Worm (Caenorhabditis elegans) whole organism, L4 larva: ENCODE data around the gene Y57G11C.52.

Source experiments
- D1046.2 ChIP-seq: fragments of 200-800 bp; sonication (Bioruptor generic); IDR thresholded peaks from 2 replicates; pipeline ENCODE4 v1.3.6; 2022; ENCODE audit warnings: missing genetic modification characterization, missing compliant biosample characterization
- F10B5.3 ChIP-seq: sonication (generic microtip); optimal IDR thresholded peaks from 2 replicates; lab custom pipeline; 2016; ENCODE audit warnings: mild to moderate bottlenecking, missing genetic modification characterization, missing compliant biosample characterization
- F26F4.8 ChIP-seq: fragments of 200-800 bp; sonication (Bioruptor generic); conservative IDR thresholded peaks from 2 replicates; pipeline ENCODE4 v1.3.6; 2022; ENCODE audit warnings: missing genetic modification characterization, missing compliant biosample characterization
- F37D6.2 ChIP-seq: sonication (generic microtip); optimal IDR thresholded peaks from 2 replicates; lab custom pipeline; 2016; ENCODE audit warnings: mild to moderate bottlenecking, missing genetic modification characterization, missing compliant biosample characterization
- F44E2.7 ChIP-seq: fragments of 200-800 bp; sonication (Bioruptor generic); IDR thresholded peaks from 2 replicates; pipeline ENCODE4 v2.1.2; 2022; ENCODE audit warnings: missing genetic modification characterization, missing compliant biosample characterization
- T26A8.4 ChIP-seq: fragments of 200-800 bp; sonication (Bioruptor generic); IDR thresholded peaks from 2 replicates; pipeline ENCODE4 v1.3.6; 2022; ENCODE audit warnings: missing genetic modification characterization, missing compliant biosample characterization
- Y105C5A.15 ChIP-seq: fragments of 200-800 bp; sonication (Bioruptor generic); IDR thresholded peaks from 2 replicates; pipeline ENCODE4 v1.3.6; 2022; ENCODE audit warnings: missing genetic modification characterization, missing compliant biosample characterization
- Y5F2A.4 ChIP-seq: fragments of 200-800 bp; sonication (Bioruptor generic); optimal IDR thresholded peaks from 2 replicates; lab custom pipeline; 2018; ENCODE audit warnings: mild to moderate bottlenecking, missing genetic modification characterization, missing compliant biosample characterization
- ZK337.2 ChIP-seq: fragments of 200-800 bp; sonication (Bioruptor generic); IDR thresholded peaks from 2 replicates; pipeline ENCODE4 v1.3.6; 2022; ENCODE audit warnings: missing genetic modification reagents, missing genetic modification characterization, missing compliant biosample characterization
- aly-2 ChIP-seq: sonication (generic microtip); optimal IDR thresholded peaks from 2 replicates; lab custom pipeline; 2018; ENCODE audit warnings: missing biosample characterization, missing genetic modification characterization
- ceh-44 ChIP-seq: fragments of 200-800 bp; sonication (Bioruptor generic); IDR thresholded peaks from 2 replicates; pipeline ENCODE4 v1.3.6; 2022; ENCODE audit warnings: missing genetic modification reagents, missing genetic modification characterization, missing compliant biosample characterization
- ceh-62 ChIP-seq: sonication (generic microtip); optimal IDR thresholded peaks from 2 replicates; lab custom pipeline; 2017; ENCODE audit warnings: missing biosample characterization, missing genetic modification characterization
- ces-1 ChIP-seq: fragments of 150-350 bp; sonication (generic microtip); optimal IDR thresholded peaks from 4 replicates; lab custom pipeline; 2014; ENCODE audit warnings: missing biosample characterization, missing genetic modification reagents, missing genetic modification characterization
- cey-2 ChIP-seq: sonication (generic microtip); optimal IDR thresholded peaks from 3 replicates; lab custom pipeline; 2017; ENCODE audit warnings: missing genetic modification characterization, mild to moderate bottlenecking, missing compliant biosample characterization, antibody characterized with exemption, borderline replicate concordance; ENCODE audit not compliant: insufficient read depth
- daf-8 ChIP-seq: fragments of 200-800 bp; sonication (Bioruptor generic); IDR thresholded peaks from 2 replicates; pipeline ENCODE4 v1.3.6; 2022; ENCODE audit warnings: missing genetic modification characterization, missing compliant biosample characterization
- dmd-9 ChIP-seq: fragments of 200-800 bp; sonication (Bioruptor generic); IDR thresholded peaks from 2 replicates; pipeline ENCODE4 v1.3.6; 2022; ENCODE audit warnings: missing genetic modification reagents, missing genetic modification characterization, missing compliant biosample characterization
- duxl-1 ChIP-seq: sonication (generic microtip); optimal IDR thresholded peaks from 2 replicates; lab custom pipeline; 2016; ENCODE audit warnings: mild to moderate bottlenecking, missing genetic modification characterization, moderate library complexity, missing compliant biosample characterization; ENCODE audit not compliant: poor library complexity
- dve-1 ChIP-seq: sonication (generic microtip); optimal IDR thresholded peaks from 2 replicates; lab custom pipeline; 2017; ENCODE audit warnings: antibody characterized with exemption, mild to moderate bottlenecking, missing genetic modification characterization, missing compliant biosample characterization; ENCODE audit not compliant: insufficient read depth
- fkh-10 ChIP-seq: fragments of 150-350 bp; optimal IDR thresholded peaks from 2 replicates; lab custom pipeline; 2014; ENCODE audit warnings: missing biosample characterization, missing genetic modification reagents, missing genetic modification characterization
- hif-1 ChIP-seq, 2 experiments: sonication (generic microtip); optimal IDR thresholded peaks; 2 replicates each; lab custom pipeline; 2016 to 2017; ENCODE audit warnings: missing compliant biosample characterization in 2 of 2, missing genetic modification characterization in 2 of 2, missing genetic modification reagents in 2 of 2, missing genotype in 2 of 2, mild to moderate bottlenecking in 1 of 2
- hmg-1.1 ChIP-seq: fragments of 200-800 bp; sonication (Bioruptor generic); IDR thresholded peaks from 2 replicates; pipeline ENCODE4 v1.3.6; 2022; ENCODE audit warnings: missing genetic modification reagents, missing genetic modification characterization, missing compliant biosample characterization
- jun-1 ChIP-seq: fragments of 150-350 bp; optimal IDR thresholded peaks from 2 replicates; lab custom pipeline; 2014; ENCODE audit warnings: missing biosample characterization, missing genetic modification reagents, missing genetic modification characterization
- lin-15B ChIP-seq: fragments of 150-350 bp; sonication (generic microtip); optimal IDR thresholded peaks from 3 replicates; lab custom pipeline; 2014; ENCODE audit warnings: missing biosample characterization, missing genetic modification characterization
- lin-39 ChIP-seq: fragments of 150-350 bp; optimal IDR thresholded peaks from 2 replicates; lab custom pipeline; 2014; ENCODE audit warnings: missing biosample characterization, missing genetic modification reagents, missing genetic modification characterization
- lir-3 ChIP-seq: sonication (generic microtip); optimal IDR thresholded peaks from 2 replicates; lab custom pipeline; 2016; ENCODE audit warnings: mild to moderate bottlenecking, missing genetic modification characterization, missing compliant biosample characterization
- lsy-2 ChIP-seq, 2 experiments: fragments of 150-350 bp in 1 of 2; sonication (generic microtip) in 1 of 2; optimal IDR thresholded peaks; 2 replicates each; lab custom pipeline; 2014 to 2017; ENCODE audit warnings: missing biosample characterization in 2 of 2, missing genetic modification characterization in 2 of 2
- madf-9 ChIP-seq: fragments of 200-800 bp; sonication (Bioruptor generic); conservative IDR thresholded peaks from 2 replicates; pipeline ENCODE4 v1.3.6; 2022; ENCODE audit warnings: missing genetic modification reagents, missing genetic modification characterization, missing compliant biosample characterization
- mes-2 ChIP-seq: sonication (generic microtip); optimal IDR thresholded peaks from 2 replicates; lab custom pipeline; 2016; ENCODE audit warnings: missing genotype, mild to moderate bottlenecking, missing genetic modification characterization, missing compliant biosample characterization; ENCODE audit not compliant: poor library complexity, severe bottlenecking
- mxl-3 ChIP-seq: fragments of 200-800 bp; sonication (Bioruptor generic); optimal IDR thresholded peaks from 2 replicates; lab custom pipeline; 2018; ENCODE audit warnings: mild to moderate bottlenecking, missing genetic modification characterization, missing compliant biosample characterization
- nhr-10 ChIP-seq: fragments of 150-350 bp; optimal IDR thresholded peaks from 2 replicates; lab custom pipeline; 2014; ENCODE audit warnings: missing biosample characterization, missing genetic modification characterization
- nhr-102 ChIP-seq: sonication (generic microtip); optimal IDR thresholded peaks from 2 replicates; lab custom pipeline; 2016; ENCODE audit warnings: mild to moderate bottlenecking, missing genetic modification characterization, moderate library complexity, missing compliant biosample characterization
- nhr-111 ChIP-seq: fragments of 200-800 bp; sonication (Bioruptor generic); optimal IDR thresholded peaks from 2 replicates; lab custom pipeline; 2018; ENCODE audit warnings: mild to moderate bottlenecking, missing genetic modification characterization, missing compliant biosample characterization
- nhr-237 ChIP-seq: sonication (generic microtip); optimal IDR thresholded peaks from 2 replicates; lab custom pipeline; 2017; ENCODE audit warnings: missing biosample characterization, missing genetic modification characterization
- nhr-25 ChIP-seq: sonication (generic microtip); optimal IDR thresholded peaks from 2 replicates; lab custom pipeline; 2017; ENCODE audit warnings: missing genetic modification characterization, mild to moderate bottlenecking, missing compliant biosample characterization, antibody characterized with exemption, moderate library complexity, borderline replicate concordance; ENCODE audit not compliant: insufficient read depth
- nhr-41 ChIP-seq: fragments of 200-800 bp; sonication (Bioruptor generic); IDR thresholded peaks from 2 replicates; pipeline ENCODE4 v1.3.6; 2022; ENCODE audit warnings: missing genetic modification reagents, missing genetic modification characterization, missing compliant biosample characterization
- nhr-42 ChIP-seq: fragments of 200-800 bp; sonication (Bioruptor generic); IDR thresholded peaks from 2 replicates; pipeline ENCODE4 v1.3.6; 2022; ENCODE audit warnings: missing genetic modification characterization, missing compliant biosample characterization
- nhr-48 ChIP-seq: sonication (generic microtip); optimal IDR thresholded peaks from 2 replicates; lab custom pipeline; 2016; ENCODE audit warnings: mild to moderate bottlenecking, missing genetic modification characterization, missing compliant biosample characterization
- nhr-6 ChIP-seq: fragments of 150-350 bp; optimal IDR thresholded peaks from 2 replicates; lab custom pipeline; 2014; ENCODE audit warnings: missing biosample characterization, missing genetic modification characterization
- pqm-1 ChIP-seq: sonication (generic microtip); optimal IDR thresholded peaks from 2 replicates; lab custom pipeline; 2017; ENCODE audit warnings: missing biosample characterization, missing genetic modification characterization
- set-16 ChIP-seq: fragments of 200-800 bp; sonication (Bioruptor generic); IDR thresholded peaks from 2 replicates; pipeline ENCODE4 v1.3.6; 2022; ENCODE audit warnings: missing genetic modification reagents, missing genetic modification characterization, missing compliant biosample characterization
- snpc-1.2 ChIP-seq: fragments of 200-800 bp; sonication (Bioruptor generic); IDR thresholded peaks from 2 replicates; pipeline ENCODE4 v1.3.6; 2022; ENCODE audit warnings: missing genetic modification reagents, missing genetic modification characterization, missing compliant biosample characterization
- spr-3 ChIP-seq: fragments of 200-800 bp; sonication (Bioruptor generic); optimal IDR thresholded peaks from 2 replicates; lab custom pipeline; 2018; ENCODE audit warnings: mild to moderate bottlenecking, missing genetic modification characterization, missing compliant biosample characterization
- tra-1 ChIP-seq: fragments of 200-800 bp; sonication (Bioruptor generic); IDR thresholded peaks from 2 replicates; pipeline ENCODE4 v1.3.6; 2022; ENCODE audit warnings: missing genetic modification reagents, missing genetic modification characterization, missing compliant biosample characterization
- unc-130 ChIP-seq: sonication (generic microtip); optimal IDR thresholded peaks from 2 replicates; lab custom pipeline; 2016; ENCODE audit warnings: missing genetic modification reagents, missing genetic modification characterization, missing compliant biosample characterization
- vab-7 ChIP-seq: fragments of 200-800 bp; sonication (Bioruptor generic); IDR thresholded peaks from 2 replicates; pipeline ENCODE4 v1.3.6; 2022; ENCODE audit warnings: missing genetic modification reagents, missing genetic modification characterization, missing compliant biosample characterization
- zfp-2 ChIP-seq: sonication (generic microtip); optimal IDR thresholded peaks from 2 replicates; lab custom pipeline; 2016; ENCODE audit warnings: mild to moderate bottlenecking, missing genetic modification characterization, missing compliant biosample characterization
- zfp-3 ChIP-seq: fragments of 200-800 bp; sonication (Bioruptor generic); conservative IDR thresholded peaks from 2 replicates; pipeline ENCODE4 v1.3.6; 2022; ENCODE audit warnings: missing genetic modification reagents, missing genetic modification characterization, missing compliant biosample characterization
- zip-11 ChIP-seq: fragments of 200-800 bp; sonication (Bioruptor generic); IDR thresholded peaks from 2 replicates; pipeline ENCODE4 v1.3.6; 2022; ENCODE audit warnings: missing genetic modification characterization, missing compliant biosample characterization
- zip-2 ChIP-seq: fragments of 150-350 bp; optimal IDR thresholded peaks from 2 replicates; lab custom pipeline; 2014; ENCODE audit warnings: missing biosample characterization, missing genetic modification characterization
- ztf-11 ChIP-seq: fragments of 150-350 bp; optimal IDR thresholded peaks from 2 replicates; lab custom pipeline; 2014; ENCODE audit warnings: missing biosample characterization, missing genetic modification characterization

The Y57G11C.52 gene

ce11 chrIV:14888889-14889664, 35.3 kb downstream of the Y57G11C.52 start (continued):
- TF ChIP-seq lsy-2 (tag; optimal IDR thresholded peaks at IDR 0.05; lab: Kevin White, UChicago): no peak
- no peak for TF ChIP-seq zfp-3 (GFP tag; lab: Robert Waterston, UW)
- no peak for TF ChIP-seq ces-1 (GFP tag; lab: Kevin White, UChicago)
- peak; percentile 2 for TF ChIP-seq nhr-102 (tag; lab: Kevin White, UChicago)
- TF ChIP-seq Y5F2A.4 (GFP tag; lab: Kevin White, UChicago): no peak
- TF ChIP-seq zfp-2 (tag; lab: Kevin White, UChicago): no peak
- TF ChIP-seq nhr-6 (tag; lab: Kevin White, UChicago): no peak
- no peak for TF ChIP-seq nhr-42 (GFP tag; lab: Robert Waterston, UW)
- no peak for TF ChIP-seq nhr-111 (GFP tag; lab: Kevin White, UChicago)
- no peak for TF ChIP-seq aly-2 (tag; lab: Kevin White, UChicago)
- TF ChIP-seq zip-2 (tag; lab: Kevin White, UChicago): no peak
- 0 out of 2 replicates have a peak, but pooled peaks have one; percentile 6 for TF ChIP-seq F26F4.8 (GFP tag; lab: Robert Waterston, UW)
- no peak for TF ChIP-seq mes-2
- no peak for TF ChIP-seq zip-11 (GFP tag; lab: Robert Waterston, UW)
- TF ChIP-seq lin-15B (tag; lab: Kevin White, UChicago): no peak
- no peak for TF ChIP-seq spr-3
- TF ChIP-seq F37D6.2 (tag; lab: Kevin White, UChicago): no peak
- TF ChIP-seq cey-2: no peak
- TF ChIP-seq mxl-3 (GFP tag; lab: Kevin White, UChicago): no peak
- peak; percentile 51 for TF ChIP-seq pqm-1 (tag; lab: Kevin White, UChicago)
- no peak for TF ChIP-seq daf-8 (GFP tag; lab: Robert Waterston, UW)
- no peak for TF ChIP-seq D1046.2
- TF ChIP-seq duxl-1 (tag; lab: Kevin White, UChicago): no peak
- no peak for TF ChIP-seq ztf-11 (tag; lab: Kevin White, UChicago)
- TF ChIP-seq Y105C5A.15 (GFP tag; lab: Robert Waterston, UW): no peak
- TF ChIP-seq ceh-62: no peak
- TF ChIP-seq ZK337.2 (GFP tag; lab: Robert Waterston, UW): no peak
- no peak for TF ChIP-seq unc-130 (GFP tag; lab: Kevin White, UChicago)
- TF ChIP-seq fkh-10: no peak
- no peak for TF ChIP-seq nhr-237 (tag; lab: Kevin White, UChicago)
- no peak for TF ChIP-seq nhr-10 (tag; lab: Kevin White, UChicago)
- peak; percentile 99 for TF ChIP-seq snpc-1.2 (GFP tag; lab: Robert Waterston, UW)
- no peak for TF ChIP-seq lin-39 (tag; lab: Kevin White, UChicago)
- no peak for TF ChIP-seq nhr-41 (GFP tag; lab: Robert Waterston, UW)
- no peak for TF ChIP-seq hif-1 (tag; optimal IDR thresholded peaks at IDR 0.05; lab: Kevin White, UChicago)
- no peak for TF ChIP-seq F10B5.3
- TF ChIP-seq set-16: no peak
- TF ChIP-seq dmd-9 (GFP tag; lab: Robert Waterston, UW): no peak
- TF ChIP-seq F44E2.7: no peak
- no peak for TF ChIP-seq lir-3 (tag; lab: Kevin White, UChicago)
- TF ChIP-seq madf-9 (GFP tag; lab: Robert Waterston, UW): no peak
- TF ChIP-seq nhr-48 (tag; lab: Kevin White, UChicago): no peak
- TF ChIP-seq nhr-25 (tag; lab: Kevin White, UChicago): no peak
- TF ChIP-seq vab-7 (GFP tag; lab: Robert Waterston, UW): no peak
- TF ChIP-seq T26A8.4 (GFP tag; lab: Robert Waterston, UW): no peak
- TF ChIP-seq dve-1: peak; percentile 7
- TF ChIP-seq ceh-44: no peak
- TF ChIP-seq jun-1: no peak
- TF ChIP-seq hmg-1.1: no peak
- no peak; the same call in 1 of the 2 replicates for TF ChIP-seq tra-1
